Worm (Caenorhabditis elegans): ENCODE results near the gene C05C9.2.

DNA sequence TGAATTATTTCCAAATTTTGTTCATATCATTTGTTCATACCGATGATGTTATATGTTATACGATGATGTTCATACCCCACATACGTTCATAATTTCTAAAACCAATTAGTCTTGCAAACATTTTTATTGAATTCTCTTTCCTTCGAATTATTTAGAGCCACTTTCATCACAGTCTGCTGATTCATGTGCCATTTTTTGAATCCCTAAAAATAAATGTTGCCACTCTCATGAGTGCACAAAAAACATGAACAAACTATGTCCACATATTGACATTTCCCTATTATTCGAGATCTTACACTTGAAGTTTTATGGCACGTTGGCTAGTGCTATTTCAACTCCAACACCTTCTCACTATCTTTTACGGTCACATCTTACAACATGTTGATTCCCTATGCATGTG is 45.8 kb upstream of the C05C9.2 start, which contains the start of gene clc-17:
- TF ChIP-seq him-1 (tag; optimal IDR thresholded peaks at IDR 0.05) (no peak), dao-5 (tag; optimal IDR thresholded peaks at IDR 0.05) (no peak)

Data from whole organism, L4/young adult.